Worm (Caenorhabditis elegans): ENCODE results near the gene rbbp-5.

Gene rbbp-5

DNA sequence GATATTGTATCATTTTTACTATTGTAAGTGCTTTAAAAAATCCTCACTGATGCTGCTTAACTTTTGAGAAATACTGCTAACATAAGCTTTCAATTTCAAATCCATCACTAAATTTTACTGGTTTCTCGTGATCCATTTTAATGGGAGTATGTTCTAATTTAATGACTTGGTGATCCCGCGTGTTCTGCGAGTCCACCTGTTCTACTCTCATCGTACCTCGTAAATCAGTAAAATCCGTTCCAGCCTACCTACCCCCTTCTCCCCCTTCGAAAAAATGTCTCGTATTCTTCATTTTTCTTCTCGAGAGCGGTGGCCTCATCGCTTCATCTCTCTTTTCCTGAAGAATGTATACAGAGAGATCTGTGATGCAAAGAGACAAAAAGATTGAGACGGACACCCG, 37.9 kb downstream of the rbbp-5 start:
- TF ChIP-seq arid-1 (GFP tag; conservative IDR thresholded peaks at IDR 0.05) = no peak
- TF ChIP-seq unc-62 (GFP tag; optimal IDR thresholded peaks at IDR 0.05 in 1 of 2) = peak in 1 of 2 experiments; percentile 90
- no peak for TF ChIP-seq unc-62 (tag; optimal IDR thresholded peaks at IDR 0.05)

DNA sequence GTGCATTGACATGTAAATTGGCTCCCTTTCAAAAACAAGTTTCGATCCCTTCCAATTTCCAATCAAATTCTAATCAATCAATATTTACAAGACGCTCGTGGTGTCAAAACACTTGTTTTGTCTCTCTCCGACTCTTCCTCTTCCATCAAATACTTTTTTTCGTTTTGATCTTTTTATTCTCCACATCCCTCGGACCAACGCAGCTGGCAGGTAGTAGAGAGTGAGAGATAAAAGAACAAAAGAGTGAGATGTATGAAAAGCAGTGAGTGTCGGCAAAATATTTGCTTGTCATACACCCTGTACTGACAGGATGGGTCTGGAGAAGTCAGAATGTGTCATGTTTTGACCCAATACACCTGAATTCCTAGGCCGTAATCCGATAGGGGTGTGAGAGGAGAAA, 39.1 kb downstream of the rbbp-5 start:
- peak in 1 of 2 experiments; percentile 63 for TF ChIP-seq daf-16 (GFP tag; optimal IDR thresholded peaks at IDR 0.05)
- TF ChIP-seq daf-16 (tag; optimal IDR thresholded peaks at IDR 0.05) = no peak
- peak; percentile 17 for TF ChIP-seq hlh-11 (tag; optimal IDR thresholded peaks at IDR 0.05)
- TF ChIP-seq tra-1 (GFP tag; IDR thresholded peaks at IDR 0.05) = no peak

DNA sequence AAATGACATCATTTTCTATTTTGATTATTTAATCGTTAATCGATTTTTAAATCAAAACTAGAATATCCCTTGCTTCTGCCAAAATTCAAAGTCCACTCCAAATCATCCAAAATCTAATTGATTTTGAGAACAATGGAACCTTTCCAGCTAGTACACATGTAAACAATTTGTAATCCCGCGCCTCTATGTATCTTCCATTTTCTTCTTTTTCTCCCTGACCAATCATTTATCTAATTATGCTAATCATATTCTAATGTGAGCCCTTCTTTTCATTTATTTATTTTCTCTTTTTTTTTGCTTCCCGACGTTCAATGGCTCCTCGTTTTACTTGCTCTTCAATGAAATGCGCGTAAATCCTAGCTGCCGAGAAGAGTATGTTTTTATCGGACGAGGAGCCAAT, 40.5 kb downstream of the rbbp-5 start:
- no peak for TF ChIP-seq ceh-20 (GFP tag; IDR thresholded peaks at IDR 0.05)
- no peak for TF ChIP-seq R02D3.7 (tag; optimal IDR thresholded peaks at IDR 0.05)
- TF ChIP-seq set-16 (GFP tag; IDR thresholded peaks at IDR 0.05) = no peak
- no peak for TF ChIP-seq ama-1 (optimal IDR thresholded peaks at IDR 0.05)
- no peak for TF ChIP-seq mxl-3 (GFP tag; optimal IDR thresholded peaks at IDR 0.05)
- TF ChIP-seq mes-2 (tag; optimal IDR thresholded peaks at IDR 0.05; ENCODE audit: poor library complexity, severe bottlenecking) = no peak
- no peak for TF ChIP-seq ceh-28 (tag; optimal IDR thresholded peaks at IDR 0.05)
- TF ChIP-seq daf-12 (tag; optimal IDR thresholded peaks at IDR 0.05) = no peak
- no peak for TF ChIP-seq nhr-10 (tag; optimal IDR thresholded peaks at IDR 0.05)
- TF ChIP-seq nhr-6 (tag; optimal IDR thresholded peaks at IDR 0.05) = no peak
- TF ChIP-seq cey-2 (tag; optimal IDR thresholded peaks at IDR 0.05; ENCODE audit: borderline replicate concordance, insufficient read depth) = no peak
- TF ChIP-seq pha-4 (GFP tag; IDR thresholded peaks at IDR 0.05) = no peak
- no peak for TF ChIP-seq pha-4 (tag; optimal IDR thresholded peaks at IDR 0.05)
- no peak for TF ChIP-seq F49E8.2 (tag; optimal IDR thresholded peaks at IDR 0.05; ENCODE audit: borderline replicate concordance)
- no peak for TF ChIP-seq nhr-48 (tag; optimal IDR thresholded peaks at IDR 0.05)
- TF ChIP-seq nhr-102 (tag; optimal IDR thresholded peaks at IDR 0.05) = no peak
- TF ChIP-seq duxl-1 (tag; optimal IDR thresholded peaks at IDR 0.05; ENCODE audit: poor library complexity) = no peak
- no peak for TF ChIP-seq nhr-41 (GFP tag; IDR thresholded peaks at IDR 0.05)

DNA sequence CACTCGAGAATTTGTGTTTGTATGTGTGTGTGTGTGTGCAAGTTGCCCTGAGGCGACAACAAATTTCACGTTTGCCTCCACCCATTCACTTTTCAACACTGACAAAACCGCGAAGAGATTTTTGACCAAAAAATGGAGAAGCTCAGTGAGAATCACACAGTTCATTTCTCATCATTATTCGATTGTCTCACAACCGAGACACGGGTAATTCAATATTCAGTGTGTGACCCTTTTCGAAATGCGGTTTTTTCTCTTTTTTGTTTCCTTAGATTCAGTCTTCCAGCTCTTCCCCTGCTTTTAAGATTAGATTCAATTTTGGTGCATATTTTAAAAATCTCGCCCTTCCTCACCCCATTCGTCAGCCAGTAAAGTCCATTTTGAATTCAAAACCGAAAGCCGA, 41.9 kb downstream of the rbbp-5 start:
- TF ChIP-seq ces-1 (GFP tag; optimal IDR thresholded peaks at IDR 0.05) (peak; percentile 15), snpc-4 (tag; optimal IDR thresholded peaks at IDR 0.05) (no peak)

DNA sequence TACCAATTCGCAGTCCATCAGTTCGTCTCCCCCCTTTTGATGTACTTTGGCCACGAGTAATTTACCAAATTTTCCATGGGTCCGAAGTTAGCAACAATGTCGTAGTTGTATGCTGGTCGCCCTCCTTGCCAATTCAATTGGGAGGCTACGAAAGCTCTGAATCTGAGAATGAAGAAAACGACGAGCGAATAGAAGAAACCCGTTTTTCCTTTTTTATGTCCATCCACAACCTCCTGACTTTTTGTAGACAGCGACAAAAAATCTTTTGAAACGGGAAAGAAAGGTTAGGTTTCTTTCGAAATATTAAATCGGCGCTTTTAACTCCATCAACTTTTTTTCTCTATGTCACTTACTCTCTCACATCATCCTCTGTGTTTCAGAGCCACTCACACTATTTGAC, 44.9 kb downstream of the rbbp-5 start:
- TF ChIP-seq spr-3 (GFP tag; optimal IDR thresholded peaks at IDR 0.05) (no peak), daf-8 (GFP tag; IDR thresholded peaks at IDR 0.05) (no peak), unc-62 (GFP tag; optimal IDR thresholded peaks at IDR 0.05 in 1 of 2) (peak in 1 of 2 experiments; percentile 7), unc-62 (tag; optimal IDR thresholded peaks at IDR 0.05) (no peak), lsy-2 (tag; optimal IDR thresholded peaks at IDR 0.05) (no peak), mep-1 (tag; optimal IDR thresholded peaks at IDR 0.05) (no peak), aha-1 (tag) (no peak), dve-1 (tag; optimal IDR thresholded peaks at IDR 0.05; ENCODE audit: insufficient read depth) (no peak), egl-43 (GFP tag; IDR thresholded peaks at IDR 0.05) (no peak), nhr-76 (tag; optimal IDR thresholded peaks at IDR 0.05) (no peak), ZK337.2 (GFP tag; IDR thresholded peaks at IDR 0.05) (no peak), F44E2.7 (GFP tag; IDR thresholded peaks at IDR 0.05) (no peak), lir-3 (tag; optimal IDR thresholded peaks at IDR 0.05) (no peak), fkh-10 (GFP tag; optimal IDR thresholded peaks at IDR 0.05) (peak; percentile 56), hif-1 (tag; optimal IDR thresholded peaks at IDR 0.05) (no peak), nhr-237 (tag; optimal IDR thresholded peaks at IDR 0.05) (no peak)
